Fruit fly (Drosophila melanogaster) whole organism, wandering third instar larva: ENCODE measurements around the gene PGRP-LD.

Experiments
- Abd-B ChIP-seq: fragments of >200 bp; optimal IDR thresholded peaks from 2 replicates; lab custom pipeline; 2017; ENCODE audit warnings: missing biosample characterization, missing genetic modification characterization
- CG9705 ChIP-seq: fragments of 200-800 bp; sonication (Bioruptor generic); optimal IDR thresholded peaks from 2 replicates; lab custom pipeline; 2018; ENCODE audit warnings: missing biosample characterization, mild to moderate bottlenecking, missing genetic modification characterization
- Dfd ChIP-seq: fragments of >200 bp; optimal IDR thresholded peaks from 2 replicates; lab custom pipeline; 2017; ENCODE audit warnings: missing biosample characterization, missing genetic modification characterization
- Dif ChIP-seq: fragments of 200-275, 200-300 bp; sonication (Bioruptor generic); optimal IDR thresholded peaks from 2 replicates; lab custom pipeline; 2018; ENCODE audit warnings: missing biosample characterization, missing genetic modification characterization; ENCODE audit not compliant: partially characterized antibody
- GATAd ChIP-seq: sonication (Bioruptor generic); optimal IDR thresholded peaks from 2 replicates; lab custom pipeline; 2016; ENCODE audit warnings: missing biosample characterization, missing genetic modification characterization
- HLH106 ChIP-seq: fragments of 200-800 bp; optimal IDR thresholded peaks from 3 replicates; lab custom pipeline; 2019; ENCODE audit warnings: missing biosample characterization, mild to moderate bottlenecking, missing genetic modification characterization, moderate library complexity
- Hnf4 ChIP-seq: fragments of 200-800 bp; sonication (Bioruptor generic); optimal IDR thresholded peaks from 2 replicates; lab custom pipeline; 2016; ENCODE audit warnings: missing biosample characterization, mild to moderate bottlenecking, missing genetic modification characterization
- Hr78 ChIP-seq: fragments of >200 bp; optimal IDR thresholded peaks from 2 replicates; lab custom pipeline; 2017; ENCODE audit warnings: missing biosample characterization, missing genetic modification characterization
- Jra ChIP-seq: sonication (Bioruptor generic); optimal IDR thresholded peaks from 2 replicates; lab custom pipeline; 2016; ENCODE audit warnings: missing biosample characterization, missing genetic modification characterization
- Mio ChIP-seq: sonication (Bioruptor generic); optimal IDR thresholded peaks from 2 replicates; lab custom pipeline; 2016; ENCODE audit warnings: missing biosample characterization, missing genetic modification characterization
- N ChIP-seq: fragments of >200 bp; optimal IDR thresholded peaks from 2 replicates; lab custom pipeline; 2018; ENCODE audit warnings: missing biosample characterization, missing external identifiers, missing genetic modification characterization
- OdsH ChIP-seq: fragments of 200-800 bp; sonication (Bioruptor generic); optimal IDR thresholded peaks from 2 replicates; lab custom pipeline; 2016; ENCODE audit warnings: missing biosample characterization, mild to moderate bottlenecking, missing genetic modification characterization
- Rel ChIP-seq, 2 experiments: fragments of 200-800 bp; sonication (Bioruptor generic) in 1 of 2; optimal IDR thresholded peaks; 2 replicates in 1 of 2; 3 replicates in 1 of 2; lab custom pipeline; 2016 to 2019; ENCODE audit warnings: mild to moderate bottlenecking in 2 of 2, missing biosample characterization in 2 of 2, missing genetic modification characterization in 2 of 2, moderate library complexity in 1 of 2
- Sp1 ChIP-seq: fragments of 200-800 bp; sonication (Bioruptor generic); optimal IDR thresholded peaks from 3 replicates; lab custom pipeline; 2019; ENCODE audit warnings: missing biosample characterization, mild to moderate bottlenecking, missing genetic modification characterization, moderate library complexity
- Vsx2 ChIP-seq: fragments of 200-300, 225-300 bp; sonication (Bioruptor generic); optimal IDR thresholded peaks from 2 replicates; lab custom pipeline; 2018; ENCODE audit warnings: missing biosample characterization, missing genetic modification characterization; ENCODE audit not compliant: partially characterized antibody
- br ChIP-seq: fragments of 200-800 bp; sonication (Bioruptor generic); optimal IDR thresholded peaks from 2 replicates; lab custom pipeline; 2016; ENCODE audit warnings: missing biosample characterization, missing genetic modification characterization
- brk ChIP-seq: fragments of 200-800 bp; sonication (Bioruptor generic); optimal IDR thresholded peaks from 2 replicates; lab custom pipeline; 2016; ENCODE audit warnings: missing biosample characterization, mild to moderate bottlenecking, missing genetic modification characterization
- dl ChIP-seq, 2 experiments: fragments of 175-275, 200-275 bp in 1 of 2; fragments of 200-275 bp in 1 of 2; sonication (Bioruptor generic); optimal IDR thresholded peaks; lab custom pipeline; 2018; ENCODE audit warnings: mild to moderate bottlenecking in 2 of 2, missing biosample characterization in 2 of 2, missing genetic modification characterization in 2 of 2, moderate library complexity in 2 of 2; ENCODE audit not compliant: partially characterized antibody in 2 of 2, insufficient read depth in 1 of 2
- dmrt93B ChIP-seq: fragments of 200-800 bp; sonication (Bioruptor generic); optimal IDR thresholded peaks from 2 replicates; lab custom pipeline; 2018; ENCODE audit warnings: missing biosample characterization, mild to moderate bottlenecking, missing genetic modification characterization
- dsf ChIP-seq: sonication (Bioruptor generic); optimal IDR thresholded peaks from 2 replicates; lab custom pipeline; 2016; ENCODE audit warnings: missing biosample characterization, missing genetic modification characterization, borderline replicate concordance
- foxo ChIP-seq, 2 experiments: fragments of 200-800 bp; sonication (Bioruptor generic); optimal IDR thresholded peaks; 2 replicates in 1 of 2; 3 replicates in 1 of 2; lab custom pipeline; 2016 to 2017; ENCODE audit warnings: missing biosample characterization in 2 of 2, missing genetic modification characterization in 2 of 2
- fru ChIP-seq: fragments of 200-800 bp; sonication (Bioruptor generic); optimal IDR thresholded peaks from 3 replicates; lab custom pipeline; 2016; ENCODE audit warnings: missing biosample characterization, mild to moderate bottlenecking, missing genetic modification characterization
- h ChIP-seq: fragments of 200-800 bp; sonication (Bioruptor generic); optimal IDR thresholded peaks from 3 replicates; lab custom pipeline; 2016; ENCODE audit warnings: missing biosample characterization, mild to moderate bottlenecking, missing genetic modification characterization
- jim ChIP-seq: fragments of 175-275, 200-325 bp; sonication (Bioruptor generic); optimal IDR thresholded peaks from 2 replicates; lab custom pipeline; 2016; ENCODE audit warnings: missing biosample characterization, mild to moderate bottlenecking, missing genetic modification characterization
- lola ChIP-seq: fragments of >200 bp; optimal IDR thresholded peaks from 2 replicates; lab custom pipeline; 2017; ENCODE audit warnings: missing biosample characterization, missing genetic modification characterization
- pan ChIP-seq: fragments of >200 bp; optimal IDR thresholded peaks from 2 replicates; lab custom pipeline; 2017
- psq ChIP-seq: fragments of 200-800 bp; sonication (Bioruptor generic); optimal IDR thresholded peaks from 3 replicates; lab custom pipeline; 2017; ENCODE audit warnings: missing biosample characterization, mild to moderate bottlenecking, missing genetic modification characterization, moderate library complexity
- rgr ChIP-seq: fragments of 200-800 bp; sonication (Bioruptor generic); optimal IDR thresholded peaks from 3 replicates; lab custom pipeline; 2016; ENCODE audit warnings: missing biosample characterization, mild to moderate bottlenecking, missing genetic modification characterization
- sage ChIP-seq: fragments of 200-800 bp; sonication (Bioruptor generic); optimal IDR thresholded peaks from 2 replicates; lab custom pipeline; 2016; ENCODE audit warnings: missing biosample characterization, mild to moderate bottlenecking, missing genetic modification characterization
- sv ChIP-seq: fragments of 200-800 bp; sonication (Bioruptor generic); optimal IDR thresholded peaks from 3 replicates; lab custom pipeline; 2016; ENCODE audit warnings: missing biosample characterization, missing genetic modification characterization
- tai ChIP-seq: sonication (Bioruptor generic); optimal IDR thresholded peaks from 2 replicates; lab custom pipeline; 2016; ENCODE audit warnings: missing biosample characterization, missing genetic modification characterization
- woc ChIP-seq: sonication (Bioruptor generic); optimal IDR thresholded peaks from 2 replicates; lab custom pipeline; 2016; ENCODE audit warnings: missing biosample characterization, mild to moderate bottlenecking, missing genetic modification characterization

PGRP-LD gene

dm6 chr3L:5825483-5825882 is 45.6 kb downstream of the PGRP-LD start:
- TF ChIP-seq Hr78 (GFP tag; lab: Kevin White, UChicago) = no peak
- TF ChIP-seq Jra (GFP tag; lab: Kevin White, UChicago) = no peak
- no peak for TF ChIP-seq Dfd (GFP tag; lab: Kevin White, UChicago)
- no peak for TF ChIP-seq brk (GFP tag; lab: Kevin White, UChicago)
- no peak for TF ChIP-seq lola (GFP tag; lab: Kevin White, UChicago)

DNA sequence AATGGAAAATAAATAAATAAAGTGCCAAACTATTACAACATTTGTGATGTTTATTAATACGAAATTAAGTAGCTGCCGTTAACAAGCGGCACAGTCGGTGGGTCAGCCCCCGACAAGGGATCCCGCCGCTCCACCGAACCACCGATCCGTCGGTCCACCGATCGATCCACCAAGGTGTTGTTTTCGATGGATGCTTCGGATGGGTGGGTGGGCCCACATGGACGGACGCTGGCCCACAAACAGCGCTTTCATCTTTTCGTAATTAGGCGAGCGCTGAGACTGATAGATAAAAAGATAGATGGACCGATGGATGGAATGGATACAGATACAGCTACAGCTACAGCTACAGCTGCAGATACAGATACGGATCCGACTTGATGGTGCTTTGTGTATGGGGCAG is 48.4 kb downstream of the PGRP-LD start:
- TF ChIP-seq dmrt93B (GFP tag; lab: Kevin White, UChicago) (no peak), dl (GFP tag; optimal IDR thresholded peaks at IDR 0.05; lab: Kevin White, UChicago; ENCODE audit: insufficient read depth in 1 of 2, partially characterized antibody in 2 of 2) (no peak), tai (GFP tag; lab: Kevin White, UChicago) (no peak), Dfd (GFP tag; lab: Kevin White, UChicago) (no peak)
- TF ChIP-seq, all 38 proteins: peak for 0

dm6 chr3L:5828684-5829083 is 48.8 kb downstream of the PGRP-LD start:
- TF ChIP-seq Rel (GFP tag; optimal IDR thresholded peaks at IDR 0.05; lab: Kevin White, UChicago) (no peak), Rel (tag; optimal IDR thresholded peaks at IDR 0.05; lab: Kevin White, UChicago) (no peak), N (GFP tag; lab: Kevin White, UChicago) (no peak), tai (GFP tag; lab: Kevin White, UChicago) (no peak), HLH106 (tag; lab: Kevin White, UChicago) (no peak), Mio (GFP tag; lab: Kevin White, UChicago) (no peak), OdsH (GFP tag; lab: Kevin White, UChicago) (no peak), Dif (GFP tag; lab: Kevin White, UChicago) (no peak), Sp1 (GFP tag; lab: Kevin White, UChicago) (no peak), h (GFP tag; lab: Kevin White, UChicago) (no peak), br (GFP tag; lab: Kevin White, UChicago) (no peak), rgr (GFP tag; lab: Kevin White, UChicago) (no peak)

DNA sequence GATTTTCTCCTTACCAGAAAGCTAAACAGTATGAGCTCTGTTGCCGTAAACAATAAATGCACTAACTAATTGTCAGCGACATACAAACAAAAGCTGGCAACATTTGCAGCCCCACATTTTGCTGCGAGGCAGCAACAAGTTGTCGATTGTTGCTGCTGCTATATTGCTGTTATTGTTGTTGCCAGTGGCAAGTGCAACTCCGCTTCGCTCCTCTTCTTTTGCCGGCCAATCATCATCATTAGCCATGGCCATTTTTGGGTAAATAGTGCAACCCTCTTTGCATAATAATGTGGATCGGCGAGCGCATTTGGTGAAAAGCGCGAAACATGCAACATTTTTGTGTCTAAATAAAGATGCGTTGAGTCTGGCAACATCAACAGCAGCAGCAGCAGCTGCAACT is 50.8 kb downstream of the PGRP-LD start:
- TF ChIP-seq psq (GFP tag; lab: Kevin White, UChicago) (no peak), h (GFP tag; lab: Kevin White, UChicago) (no peak), Rel (GFP tag; optimal IDR thresholded peaks at IDR 0.05; lab: Kevin White, UChicago) (no peak), Rel (tag; optimal IDR thresholded peaks at IDR 0.05; lab: Kevin White, UChicago) (no peak), fru (GFP tag; lab: Kevin White, UChicago) (no peak), sv (GFP tag; lab: Kevin White, UChicago) (no peak), Sp1 (GFP tag; lab: Kevin White, UChicago) (no peak)

- TF ChIP-seq dsf (no peak), N (GFP tag; lab: Kevin White, UChicago) (no peak), Dif (GFP tag; lab: Kevin White, UChicago) (no peak), pan (lab: Kevin White, UChicago) (no peak), woc (GFP tag; lab: Kevin White, UChicago) (no peak), dl (GFP tag; optimal IDR thresholded peaks at IDR 0.05; lab: Kevin White, UChicago; ENCODE audit: insufficient read depth in 1 of 2, partially characterized antibody in 2 of 2) (no peak), Abd-B (no peak), Vsx2 (GFP tag; lab: Kevin White, UChicago) (no peak), lola (GFP tag; lab: Kevin White, UChicago) (no peak), Jra (GFP tag; lab: Kevin White, UChicago) (no peak), GATAd (no peak), HLH106 (tag; lab: Kevin White, UChicago) (no peak), Hnf4 (no peak)
Observed at dm6 chr3L:5831890-5832289, 52.0 kb downstream of the PGRP-LD start.

- no peak for TF ChIP-seq sage (GFP tag; lab: Kevin White, UChicago)
- TF ChIP-seq pan (lab: Kevin White, UChicago) = no peak
- no peak for TF ChIP-seq rgr (GFP tag; lab: Kevin White, UChicago)
- no peak for TF ChIP-seq jim
- TF ChIP-seq psq (GFP tag; lab: Kevin White, UChicago) = no peak
- TF ChIP-seq h (GFP tag; lab: Kevin White, UChicago) = no peak
- no peak for TF ChIP-seq CG9705 (GFP tag; lab: Kevin White, UChicago)
- TF ChIP-seq foxo (GFP tag; optimal IDR thresholded peaks at IDR 0.05; lab: Kevin White, UChicago) = no peak
- no peak for TF ChIP-seq HLH106 (tag; lab: Kevin White, UChicago)
Observed at dm6 chr3L:5833761-5834160, 53.9 kb downstream of the PGRP-LD start.
